Worm (Caenorhabditis elegans): Measurements from ENCODE around the gene rfc-2.

DNA sequence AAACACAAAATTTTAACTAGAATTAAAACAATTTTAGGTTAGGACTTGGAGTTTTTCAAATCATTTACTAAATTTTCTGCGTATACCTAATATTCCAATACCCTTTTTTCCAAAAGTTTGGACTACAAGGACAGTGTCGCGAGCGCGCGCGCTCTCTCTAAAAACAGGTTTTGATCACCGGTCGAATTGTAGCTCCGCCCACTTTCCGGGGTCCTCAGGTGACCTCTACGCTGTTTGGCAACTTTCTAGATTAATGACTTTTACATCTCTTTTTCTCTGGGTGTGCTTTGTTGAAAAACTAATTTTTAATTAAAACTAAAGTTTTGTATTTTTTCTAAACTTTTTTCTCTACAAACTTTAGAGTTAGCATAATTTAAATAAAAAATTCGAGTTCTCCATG is 41.9 kb downstream of the rfc-2 start:
- TF ChIP-seq snpc-4 (GFP tag; optimal IDR thresholded peaks at IDR 0.05): no peak
- TF ChIP-seq snpc-4 (tag; optimal IDR thresholded peaks at IDR 0.05): no peak
- no peak for TF ChIP-seq athp-1 (tag; optimal IDR thresholded peaks at IDR 0.05)

Data from whole organism, young adult.